Fruit fly (Drosophila melanogaster) whole organism, embryonic: Measurements from ENCODE around the gene ClC-c.

Experiments
- BtbVII ChIP-seq: fragments of 200-800 bp; sonication (Bioruptor generic); optimal IDR thresholded peaks from 3 replicates; lab custom pipeline; 2017; ENCODE audit warnings: missing biosample characterization, mild to moderate bottlenecking, missing genetic modification characterization
- CG11696 ChIP-seq: fragments of 200-800 bp; sonication (Bioruptor generic); IDR thresholded peaks from 2 replicates; pipeline ENCODE4 v1.3.6; 2022; ENCODE audit warnings: missing biosample characterization, missing genetic modification characterization
- CG12104 ChIP-seq: fragments of 200-800 bp; sonication (Bioruptor generic); optimal IDR thresholded peaks from 3 replicates; lab custom pipeline; 2016; ENCODE audit warnings: missing biosample characterization, missing genetic modification characterization
- CG12659 ChIP-seq: fragments of 200-800 bp; sonication (Bioruptor generic); optimal IDR thresholded peaks from 3 replicates; lab custom pipeline; 2017; ENCODE audit warnings: mild to moderate bottlenecking, missing biosample characterization, missing genetic modification reagents, missing genetic modification characterization
- CG14667 ChIP-seq: fragments of 200-800 bp; sonication (Bioruptor generic); IDR thresholded peaks from 2 replicates; pipeline ENCODE4 v1.3.6; 2022; ENCODE audit warnings: missing biosample characterization, missing genetic modification characterization
- CG15073 ChIP-seq: fragments of 200-800 bp; sonication (Bioruptor generic); optimal IDR thresholded peaks from 2 replicates; lab custom pipeline; 2016; ENCODE audit warnings: missing biosample characterization, missing genetic modification characterization
- CG15601 ChIP-seq: fragments of 200-800 bp; sonication (Bioruptor generic); optimal IDR thresholded peaks from 3 replicates; lab custom pipeline; 2019; ENCODE audit warnings: missing biosample characterization, mild to moderate bottlenecking, missing genetic modification characterization, moderate library complexity
- CG1832 ChIP-seq: fragments of 200-800 bp; sonication (Bioruptor generic); optimal IDR thresholded peaks from 2 replicates; lab custom pipeline; 2017; ENCODE audit warnings: missing biosample characterization, mild to moderate bottlenecking, missing genetic modification characterization, inconsistent platforms
- CG2120 ChIP-seq: fragments of 200-800 bp; sonication (Bioruptor generic); optimal IDR thresholded peaks from 3 replicates; lab custom pipeline; 2016; ENCODE audit warnings: missing biosample characterization, missing genetic modification characterization
- CG2889 ChIP-seq: fragments of 200-800 bp; sonication (Bioruptor generic); IDR thresholded peaks from 3 replicates; pipeline ENCODE4 v1.3.6; 2022; ENCODE audit warnings: missing biosample characterization, missing genetic modification characterization
- CG34376 ChIP-seq: fragments of 200-800 bp; sonication (Bioruptor generic); optimal IDR thresholded peaks from 2 replicates; lab custom pipeline; 2018; ENCODE audit warnings: missing biosample characterization, mild to moderate bottlenecking, missing genetic modification characterization
- CG3838 ChIP-seq: fragments of 200-800 bp; sonication (Bioruptor generic); optimal IDR thresholded peaks from 3 replicates; lab custom pipeline; 2016; ENCODE audit warnings: missing biosample characterization, missing genetic modification characterization
- CG3847 ChIP-seq: fragments of 200-800 bp; sonication (Bioruptor generic); IDR thresholded peaks from 2 replicates; pipeline ENCODE4 v1.3.6; 2022; ENCODE audit warnings: missing biosample characterization, missing genetic modification characterization
- CG4617 ChIP-seq: fragments of 200-800 bp; sonication (Bioruptor generic); optimal IDR thresholded peaks from 3 replicates; lab custom pipeline; 2016; ENCODE audit warnings: missing biosample characterization, missing genetic modification characterization, borderline replicate concordance
- CG5180 ChIP-seq: fragments of 200-800 bp; sonication (Bioruptor generic); optimal IDR thresholded peaks from 3 replicates; lab custom pipeline; 2017; ENCODE audit warnings: missing biosample characterization, missing genetic modification characterization, mild to moderate bottlenecking, moderate library complexity, missing genetic modification reagents
- CG6813 ChIP-seq: fragments of 200-800 bp; sonication (Bioruptor generic); optimal IDR thresholded peaks from 2 replicates; lab custom pipeline; 2017; ENCODE audit warnings: missing biosample characterization, missing genetic modification characterization, mild to moderate bottlenecking, moderate library complexity, missing genetic modification reagents
- CG7271 ChIP-seq: fragments of 200-800 bp; sonication (Bioruptor generic); optimal IDR thresholded peaks from 2 replicates; lab custom pipeline; 2018; ENCODE audit warnings: missing biosample characterization, mild to moderate bottlenecking, missing genetic modification characterization, moderate library complexity
- CG9797 ChIP-seq: fragments of 200-800 bp; sonication (Bioruptor generic); optimal IDR thresholded peaks from 3 replicates; lab custom pipeline; 2018; ENCODE audit warnings: missing biosample characterization, mild to moderate bottlenecking, missing genetic modification characterization
- CG9876 ChIP-seq: fragments of 200-800 bp; sonication (Bioruptor generic); optimal IDR thresholded peaks from 2 replicates; lab custom pipeline; 2016; ENCODE audit warnings: missing biosample characterization, missing genetic modification characterization
- CoRest ChIP-seq: fragments of 200-800 bp; sonication (Bioruptor generic); optimal IDR thresholded peaks from 3 replicates; lab custom pipeline; 2018; ENCODE audit warnings: missing biosample characterization, mild to moderate bottlenecking, missing genetic modification characterization, moderate library complexity
- CrebB ChIP-seq: fragments of 200-800 bp; sonication (Bioruptor generic); optimal IDR thresholded peaks from 3 replicates; lab custom pipeline; 2018; ENCODE audit warnings: missing biosample characterization, mild to moderate bottlenecking, missing genetic modification characterization
- Doc3 ChIP-seq: fragments of 200-800 bp; sonication (Bioruptor generic); IDR thresholded peaks from 3 replicates; pipeline ENCODE4 v1.3.6; 2022; ENCODE audit warnings: missing biosample characterization, missing genetic modification characterization; ENCODE audit not compliant: partially characterized antibody
- E2f1 ChIP-seq: fragments of 200-800 bp; sonication (Bioruptor generic); IDR thresholded peaks from 2 replicates; pipeline ENCODE4 v1.3.6; 2022; ENCODE audit warnings: missing biosample characterization, missing genetic modification characterization
- Gsc ChIP-seq: fragments of 200-800 bp; sonication (Bioruptor generic); IDR thresholded peaks from 2 replicates; pipeline ENCODE4 v1.3.6; 2022; ENCODE audit warnings: missing biosample characterization, missing genetic modification characterization
- H15 ChIP-seq: fragments of 200-800 bp; sonication (Bioruptor generic); IDR thresholded peaks from 3 replicates; pipeline ENCODE4 v1.3.6; 2022; ENCODE audit warnings: missing biosample characterization, missing genetic modification characterization
- H2.0 ChIP-seq: fragments of 200-800 bp; sonication (Bioruptor generic); IDR thresholded peaks from 2 replicates; pipeline ENCODE4 v1.3.6; 2022; ENCODE audit warnings: missing biosample characterization, missing genetic modification characterization
- Hr3 ChIP-seq: fragments of 200-800 bp; sonication (Bioruptor generic); optimal IDR thresholded peaks from 3 replicates; lab custom pipeline; 2016; ENCODE audit warnings: missing biosample characterization, missing genetic modification characterization
- Rx ChIP-seq: fragments of 200-800 bp; sonication (Bioruptor generic); IDR thresholded peaks from 2 replicates; pipeline ENCODE4 v1.3.6; 2022; ENCODE audit warnings: missing biosample characterization, missing genetic modification characterization
- Vsx1 ChIP-seq: fragments of 200-800 bp; sonication (Bioruptor generic); optimal IDR thresholded peaks from 2 replicates; lab custom pipeline; 2017; ENCODE audit warnings: missing biosample characterization, mild to moderate bottlenecking, missing genetic modification characterization, missing genetic modification reagents
- aop ChIP-seq: fragments of 200-800 bp; sonication (Bioruptor generic); IDR thresholded peaks from 2 replicates; pipeline ENCODE4 v1.3.6; 2022; ENCODE audit warnings: missing biosample characterization, missing genetic modification characterization
- cad ChIP-seq: fragments of >200 bp; optimal IDR thresholded peaks from 2 replicates; lab custom pipeline; 2017; ENCODE audit warnings: missing biosample characterization, missing genetic modification characterization
- caup ChIP-seq: fragments of 200-800 bp; sonication (Bioruptor generic); optimal IDR thresholded peaks from 3 replicates; lab custom pipeline; 2017; ENCODE audit warnings: missing biosample characterization, mild to moderate bottlenecking, missing genetic modification characterization, moderate library complexity; ENCODE audit not compliant: severe bottlenecking
- chif ChIP-seq, 2 experiments: fragments of 200-800 bp; sonication (Bioruptor generic); optimal IDR thresholded peaks; 3 replicates each; lab custom pipeline; 2016; ENCODE audit warnings: missing biosample characterization in 2 of 2, missing genetic modification characterization in 2 of 2
- crp ChIP-seq, 2 experiments: fragments of 200-800 bp; sonication (Bioruptor generic); optimal IDR thresholded peaks; 2 replicates in 1 of 2; 3 replicates in 1 of 2; lab custom pipeline; 2017; ENCODE audit warnings: missing biosample characterization in 2 of 2, missing genetic modification characterization in 2 of 2, mild to moderate bottlenecking in 1 of 2, moderate library complexity in 1 of 2
- en ChIP-seq: fragments of 200-800 bp; sonication (Bioruptor generic); optimal IDR thresholded peaks from 2 replicates; lab custom pipeline; 2016; ENCODE audit warnings: missing biosample characterization, missing genetic modification characterization
- fd102C ChIP-seq: fragments of 200-800 bp; sonication (Bioruptor generic); optimal IDR thresholded peaks from 2 replicates; lab custom pipeline; 2018; ENCODE audit warnings: missing biosample characterization, mild to moderate bottlenecking, missing genetic modification characterization, moderate library complexity
- hkb ChIP-seq, 2 experiments: fragments of 200-800 bp in 1 of 2; fragments of >200 bp in 1 of 2; sonication (Bioruptor generic) in 1 of 2; IDR thresholded peaks in 1 of 2; optimal IDR thresholded peaks in 1 of 2; 2 replicates each; pipeline versions ENCODE4 v1.3.6 to Lab custom; 2017 to 2022; ENCODE audit warnings: missing biosample characterization in 1 of 2, missing genetic modification characterization in 1 of 2
- kah ChIP-seq: fragments of 200-800 bp; sonication (Bioruptor generic); optimal IDR thresholded peaks from 2 replicates; lab custom pipeline; 2018; ENCODE audit warnings: missing biosample characterization, mild to moderate bottlenecking, missing genetic modification characterization
- klu ChIP-seq: fragments of 200-800 bp; sonication (Bioruptor generic); IDR thresholded peaks from 2 replicates; pipeline ENCODE4 v1.3.6; 2022; ENCODE audit warnings: missing biosample characterization, missing genetic modification characterization
- luna ChIP-seq: fragments of 200-800 bp; sonication (Bioruptor generic); optimal IDR thresholded peaks from 2 replicates; lab custom pipeline; 2016; ENCODE audit warnings: missing biosample characterization, missing genetic modification characterization
- mld ChIP-seq: fragments of 200-800 bp; sonication (Bioruptor generic); IDR thresholded peaks from 3 replicates; pipeline ENCODE4 v1.3.6; 2022; ENCODE audit warnings: missing biosample characterization, missing genetic modification characterization; ENCODE audit not compliant: partially characterized antibody
- nerfin-1 ChIP-seq: fragments of 200-800 bp; sonication (Bioruptor generic); optimal IDR thresholded peaks from 3 replicates; lab custom pipeline; 2019; ENCODE audit warnings: missing biosample characterization, mild to moderate bottlenecking, missing genetic modification characterization, moderate library complexity
- nom ChIP-seq: fragments of 200-800 bp; sonication (Bioruptor generic); optimal IDR thresholded peaks from 2 replicates; lab custom pipeline; 2017; ENCODE audit warnings: missing biosample characterization, missing genetic modification characterization, mild to moderate bottlenecking, moderate library complexity, missing genetic modification reagents
- stwl ChIP-seq: fragments of 200-800 bp; sonication (Bioruptor generic); optimal IDR thresholded peaks from 3 replicates; lab custom pipeline; 2018; ENCODE audit warnings: missing biosample characterization, mild to moderate bottlenecking, missing genetic modification characterization, moderate library complexity
- sug ChIP-seq: fragments of 200-800 bp; optimal IDR thresholded peaks from 2 replicates; lab custom pipeline; 2019; ENCODE audit warnings: missing biosample characterization, mild to moderate bottlenecking, missing genetic modification characterization, moderate library complexity
- tll ChIP-seq, 2 experiments: fragments of 200-800 bp in 1 of 2; fragments of >200 bp in 1 of 2; sonication (Bioruptor generic) in 1 of 2; optimal IDR thresholded peaks; 2 replicates each; lab custom pipeline; 2017 to 2019; ENCODE audit warnings: missing biosample characterization in 2 of 2, missing genetic modification characterization in 2 of 2, mild to moderate bottlenecking in 1 of 2, moderate library complexity in 1 of 2
- unc-4 ChIP-seq: fragments of 200-800 bp; sonication (Bioruptor generic); IDR thresholded peaks from 2 replicates; pipeline ENCODE4 v1.3.6; 2022; ENCODE audit warnings: missing biosample characterization, missing genetic modification characterization; ENCODE audit not compliant: partially characterized antibody
- vvl ChIP-seq: fragments of 200-800 bp; sonication (Bioruptor generic); IDR thresholded peaks from 2 replicates; pipeline ENCODE4 v1.3.6; 2022; ENCODE audit warnings: missing biosample characterization, missing genetic modification characterization

Gene ClC-c

dm6 chr3L:16112069-16112820, 22.0 kb downstream of the ClC-c start, which contains the start of gene Zn72D (continued):
- TF ChIP-seq stwl (tag; lab: Kevin White, UChicago), result no peak
- TF ChIP-seq BtbVII (GFP tag; lab: Kevin White, UChicago), result no peak
- peak; percentile 9 for TF ChIP-seq nerfin-1 (tag; lab: Kevin White, UChicago)
- no peak for TF ChIP-seq klu (GFP tag; lab: Robert Waterston, UW)
- no peak for TF ChIP-seq Rx (GFP tag; lab: Robert Waterston, UW)
- no peak for TF ChIP-seq CG1832 (GFP tag; lab: Kevin White, UChicago)
- no peak for TF ChIP-seq CG2889 (GFP tag; lab: Robert Waterston, UW)
- TF ChIP-seq crp (GFP tag; optimal IDR thresholded peaks at IDR 0.05; lab: Kevin White, UChicago), result no peak
- no peak for TF ChIP-seq CG5180 (GFP tag; lab: Kevin White, UChicago)
- no peak for TF ChIP-seq Doc3 (GFP tag; lab: Robert Waterston, UW)
- peak; percentile 36; the same call in 1 of the 2 replicates for TF ChIP-seq unc-4 (GFP tag; lab: Robert Waterston, UW)
- TF ChIP-seq chif (GFP tag; optimal IDR thresholded peaks at IDR 0.05; lab: Kevin White, UChicago), result no peak
- no peak for TF ChIP-seq E2f1 (GFP tag; lab: Robert Waterston, UW)
- no peak for TF ChIP-seq H15 (GFP tag; lab: Robert Waterston, UW)
- no peak for TF ChIP-seq CG3847 (GFP tag; lab: Robert Waterston, UW)
- TF ChIP-seq fd102C, result no peak
- TF ChIP-seq kah, result no peak
- peak; percentile 60 for TF ChIP-seq CG9797 (GFP tag; lab: Kevin White, UChicago)
- no peak for TF ChIP-seq CG11696 (GFP tag; lab: Robert Waterston, UW)
- no peak for TF ChIP-seq cad (GFP tag; lab: Kevin White, UChicago)
- TF ChIP-seq CG3838 (GFP tag; lab: Kevin White, UChicago), result no peak
- no peak for TF ChIP-seq caup
- no peak for TF ChIP-seq CG9876 (GFP tag; lab: Kevin White, UChicago)
- TF ChIP-seq luna (GFP tag; lab: Kevin White, UChicago), result no peak
- no peak for TF ChIP-seq aop (GFP tag; lab: Robert Waterston, UW)
- no peak for TF ChIP-seq CG12104 (GFP tag; lab: Kevin White, UChicago)
- no peak for TF ChIP-seq Gsc (GFP tag; lab: Robert Waterston, UW)
- no peak for TF ChIP-seq Vsx1 (GFP tag; lab: Kevin White, UChicago)
- TF ChIP-seq CG15073, result no peak
- peak; percentile 64 for TF ChIP-seq CG4617
- TF ChIP-seq hkb (optimal IDR thresholded peaks at IDR 0.05; lab: Kevin White, UChicago), result no peak
- no peak; the same call in 1 of the 2 replicates for TF ChIP-seq hkb (GFP tag; IDR thresholded peaks at IDR 0.05; lab: Robert Waterston, UW)
- TF ChIP-seq nom (GFP tag; lab: Kevin White, UChicago), result peak; percentile 47
- no peak for TF ChIP-seq CrebB (tag; lab: Kevin White, UChicago)
- 0 out of 2 replicates have a peak, but pooled peaks have one; percentile 38 for TF ChIP-seq vvl (GFP tag; lab: Robert Waterston, UW)
- peak; percentile 22 for TF ChIP-seq CG7271 (tag; lab: Kevin White, UChicago)
- no peak for TF ChIP-seq en (GFP tag; lab: Kevin White, UChicago)
- no peak for TF ChIP-seq Hr3
- peak; percentile 1 for TF ChIP-seq CG34376
- TF ChIP-seq tll (GFP tag; optimal IDR thresholded peaks at IDR 0.05; lab: Kevin White, UChicago), result no peak
- no peak for TF ChIP-seq H2.0 (GFP tag; lab: Robert Waterston, UW)
- no peak for TF ChIP-seq CG6813 (GFP tag; lab: Kevin White, UChicago)
- TF ChIP-seq CG12659, result peak; percentile 22
- peak; percentile 13 for TF ChIP-seq CoRest
- TF ChIP-seq mld (GFP tag; lab: Robert Waterston, UW), result 0 out of 3 replicates have a peak, but pooled peaks have one; percentile 7
- TF ChIP-seq CG15601 (tag; lab: Kevin White, UChicago), result no peak
- no peak for TF ChIP-seq CG2120 (GFP tag; lab: Kevin White, UChicago)
- TF ChIP-seq sug (tag; lab: Kevin White, UChicago), result no peak
- TF ChIP-seq CG14667, result no peak
